Fruit fly (Drosophila melanogaster) whole organism, adult: ENCODE measurements around the gene CG13138.

Source experiments
- CG11617 ChIP-seq: fragments of 200-800 bp; sonication (Bioruptor generic); optimal IDR thresholded peaks from 2 replicates; lab custom pipeline; 2017; ENCODE audit warnings: mild to moderate bottlenecking, missing biosample characterization, missing genetic modification reagents, missing genetic modification characterization
- CG12768 ChIP-seq: fragments of 200-800 bp; sonication (Bioruptor generic); optimal IDR thresholded peaks from 2 replicates; lab custom pipeline; 2017; ENCODE audit warnings: missing biosample characterization, missing genetic modification characterization, mild to moderate bottlenecking, moderate library complexity, missing genetic modification reagents
- CG14711 ChIP-seq: fragments of 200-800 bp; sonication (Bioruptor generic); optimal IDR thresholded peaks from 2 replicates; lab custom pipeline; 2018; ENCODE audit warnings: missing biosample characterization, mild to moderate bottlenecking, missing genetic modification characterization, moderate library complexity
- CG1620 ChIP-seq: fragments of 200-800 bp; sonication (Bioruptor generic); optimal IDR thresholded peaks from 2 replicates; lab custom pipeline; 2016; ENCODE audit warnings: missing biosample characterization, missing genetic modification characterization
- CG33017 ChIP-seq: fragments of 200-800 bp; sonication (Bioruptor generic); optimal IDR thresholded peaks from 2 replicates; lab custom pipeline; 2018; ENCODE audit warnings: missing biosample characterization, mild to moderate bottlenecking, missing genetic modification characterization, moderate library complexity
- CG5204 ChIP-seq: fragments of 200-800 bp; sonication (Bioruptor generic); optimal IDR thresholded peaks from 2 replicates; lab custom pipeline; 2016; ENCODE audit warnings: missing biosample characterization, missing genetic modification characterization
- CG7045 ChIP-seq: fragments of 200-800 bp; sonication (Bioruptor generic); optimal IDR thresholded peaks from 2 replicates; lab custom pipeline; 2017; ENCODE audit warnings: missing biosample characterization, mild to moderate bottlenecking, missing genetic modification characterization
- CG7101 ChIP-seq: fragments of 200-800 bp; sonication (Bioruptor generic); optimal IDR thresholded peaks from 2 replicates; lab custom pipeline; 2018; ENCODE audit warnings: missing biosample characterization, mild to moderate bottlenecking, missing genetic modification characterization, moderate library complexity
- Clk ChIP-seq: fragments of 200-800 bp; sonication (Bioruptor generic); optimal IDR thresholded peaks from 2 replicates; lab custom pipeline; 2017; ENCODE audit warnings: missing biosample characterization, missing genetic modification characterization
- Crg-1 ChIP-seq: fragments of 200-800 bp; sonication (Bioruptor generic); optimal IDR thresholded peaks from 2 replicates; lab custom pipeline; 2016; ENCODE audit warnings: missing biosample characterization, missing genetic modification characterization
- Hr96 ChIP-seq: fragments of 200-800 bp; sonication (Bioruptor generic); optimal IDR thresholded peaks from 2 replicates; lab custom pipeline; 2016; ENCODE audit warnings: missing biosample characterization, missing genetic modification characterization
- Mnt ChIP-seq: fragments of 200-800 bp; sonication (Bioruptor generic); optimal IDR thresholded peaks from 2 replicates; lab custom pipeline; 2016; ENCODE audit warnings: missing biosample characterization, mild to moderate bottlenecking, missing genetic modification characterization
- bab1 ChIP-seq: fragments of 200-800 bp; sonication (Bioruptor generic); optimal IDR thresholded peaks from 3 replicates; lab custom pipeline; 2019; ENCODE audit warnings: missing biosample characterization, mild to moderate bottlenecking, missing genetic modification characterization, moderate library complexity
- cic ChIP-seq: fragments of 200-800 bp; sonication (Bioruptor generic); optimal IDR thresholded peaks from 2 replicates; lab custom pipeline; 2017; ENCODE audit warnings: missing biosample characterization, mild to moderate bottlenecking, missing genetic modification characterization, moderate library complexity
- cnc ChIP-seq, 2 experiments: fragments of >200 bp; optimal IDR thresholded peaks; 2 replicates each; lab custom pipeline; 2017
- kay ChIP-seq: fragments of 200-800 bp; sonication (Bioruptor generic); peaks from one replicate; lab custom pipeline; 2016; ENCODE audit warnings: missing biosample characterization, missing genetic modification characterization, borderline replicate concordance
- ovo ChIP-seq: fragments of 200-800 bp; sonication (Bioruptor generic); optimal IDR thresholded peaks from 2 replicates; lab custom pipeline; 2016; ENCODE audit warnings: missing biosample characterization, missing genetic modification characterization
- pad ChIP-seq: fragments of 200-800 bp; sonication (Bioruptor generic); optimal IDR thresholded peaks from 3 replicates; lab custom pipeline; 2017; ENCODE audit warnings: missing biosample characterization, missing genetic modification characterization, mild to moderate bottlenecking, moderate library complexity, missing genetic modification reagents
- tj ChIP-seq: fragments of 200-800 bp; sonication (Bioruptor generic); optimal IDR thresholded peaks from 3 replicates; lab custom pipeline; 2017; ENCODE audit warnings: missing biosample characterization, mild to moderate bottlenecking, missing genetic modification characterization, moderate library complexity
- toe ChIP-seq: fragments of 200-800 bp; sonication (Bioruptor generic); optimal IDR thresholded peaks from 2 replicates; lab custom pipeline; 2016; ENCODE audit warnings: missing biosample characterization, missing genetic modification characterization

CG13138 gene

DNA sequence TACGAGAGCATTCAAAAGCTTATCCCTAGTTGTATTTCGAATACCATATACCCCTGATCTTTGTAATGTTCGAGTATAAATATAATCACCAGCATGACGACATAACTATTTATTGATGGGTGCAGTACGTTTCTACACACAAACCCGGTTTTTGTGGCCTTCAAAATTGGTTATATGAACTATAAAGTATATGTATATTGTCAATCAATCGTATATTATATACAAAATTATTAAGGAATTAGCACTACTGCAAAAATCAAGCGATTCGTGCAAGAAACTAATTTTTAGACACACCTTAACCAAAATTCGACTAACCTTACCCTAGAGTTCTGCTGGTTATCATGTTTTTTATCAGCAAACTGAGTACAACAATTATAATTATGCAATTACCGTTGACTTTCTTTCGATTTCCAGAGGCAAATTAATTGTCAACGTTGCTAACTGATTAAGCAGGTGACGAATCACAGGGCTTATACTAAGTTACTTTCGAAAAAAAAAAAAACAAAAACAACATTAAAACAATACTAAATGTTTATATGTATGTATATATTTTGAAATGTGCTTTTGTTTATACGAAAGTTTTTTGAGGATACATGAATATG lies 18.5 kb upstream of the CG13138 start:
- TF ChIP-seq Mnt (GFP tag; lab: Kevin White, UChicago) (no peak), CG33017 (tag; lab: Kevin White, UChicago) (no peak), CG5204 (GFP tag; lab: Kevin White, UChicago) (no peak), cic (peak; percentile 64), cnc (optimal IDR thresholded peaks at IDR 0.05; lab: Kevin White, UChicago) (no peak), CG11617 (no peak), ovo (GFP tag; lab: Kevin White, UChicago) (no peak), CG1620 (no peak), Crg-1 (GFP tag; lab: Kevin White, UChicago) (no peak), Hr96 (GFP tag; lab: Kevin White, UChicago) (no peak), CG7101 (no peak), kay (GFP tag; lab: Kevin White, UChicago) (peak; percentile 93)

dm6 chr2L:10315888-10316287 lies 14.1 kb upstream of the CG13138 start:
- TF ChIP-seq kay (GFP tag; lab: Kevin White, UChicago), result peak; percentile 88
- no peak for TF ChIP-seq CG12768 (GFP tag; lab: Kevin White, UChicago)

DNA sequence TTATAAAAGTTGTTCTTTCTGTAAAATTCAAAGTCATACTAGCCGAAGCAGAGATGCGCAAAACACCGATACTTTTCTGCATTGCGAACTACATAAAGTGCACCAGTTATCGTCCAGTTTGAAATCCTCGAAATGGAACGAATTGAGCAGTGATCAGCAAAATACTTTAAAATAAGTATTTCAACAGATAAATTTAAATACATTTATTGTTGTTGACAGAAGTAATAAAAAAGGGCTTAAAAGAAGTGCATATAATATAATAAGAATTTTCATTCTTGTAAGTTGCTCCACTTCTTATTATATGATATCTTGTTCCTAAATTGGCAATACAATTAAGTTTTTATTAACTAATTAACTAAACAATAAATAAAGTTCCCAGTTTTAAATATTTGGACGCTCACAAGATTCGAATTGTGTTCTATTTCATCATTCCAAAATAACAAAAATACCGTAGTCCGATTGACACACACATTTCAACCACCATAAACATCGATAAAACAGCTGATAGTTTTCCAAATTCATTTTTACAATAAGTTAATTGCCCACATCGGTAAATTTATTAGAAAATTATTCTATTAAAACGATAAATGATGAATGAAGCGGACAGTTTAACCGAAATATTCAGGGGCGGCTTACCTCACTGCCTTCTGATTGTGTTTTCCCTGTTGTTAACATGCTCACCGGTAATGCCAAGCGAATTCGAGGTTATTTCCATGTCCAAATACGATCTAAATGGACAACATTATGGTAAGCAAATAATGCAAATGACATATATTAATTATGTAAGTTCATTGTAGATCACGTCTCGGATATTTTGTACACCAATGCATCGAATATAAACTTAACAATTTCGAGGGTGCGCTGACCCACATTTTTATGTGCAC lies 12.8 kb upstream of the CG13138 start, which contains the start of the genes Usp14 and CG4972:
Usp14 (minus strand) TSS at position 70 of the 884 bp plus-strand sequence.
CG4972 (plus strand) TSS at position 466 of the 884 bp plus-strand sequence.
- TF ChIP-seq cic (no peak), tj (GFP tag; lab: Kevin White, UChicago) (peak; percentile 5), kay (GFP tag; lab: Kevin White, UChicago) (peak; percentile 74), CG11617 (peak; percentile 19), CG1620 (peak; percentile 37)

DNA sequence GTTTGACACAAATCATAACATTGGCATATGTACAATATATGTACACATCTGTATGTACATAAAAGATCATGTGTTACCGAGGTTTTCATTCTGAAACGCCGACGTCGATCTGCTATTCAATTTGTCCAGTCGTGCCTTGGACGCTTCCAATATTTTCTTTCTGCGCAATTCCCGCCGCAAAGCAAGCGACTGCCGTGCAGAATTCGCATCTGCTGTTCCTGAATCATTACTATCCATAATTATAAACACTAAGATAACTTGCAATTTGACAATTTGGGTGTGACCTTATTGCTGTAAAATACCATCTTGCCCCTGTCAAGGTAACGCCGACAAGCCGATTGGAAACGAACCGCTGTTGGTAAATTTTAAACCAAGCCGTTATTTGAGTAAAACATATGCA lies 10.0 kb upstream of the CG13138 start:
- TF ChIP-seq bab1 (GFP tag; lab: Kevin White, UChicago) (peak; percentile 32), Mnt (GFP tag; lab: Kevin White, UChicago) (peak; percentile 39), pad (GFP tag; lab: Kevin White, UChicago) (no peak)

DNA sequence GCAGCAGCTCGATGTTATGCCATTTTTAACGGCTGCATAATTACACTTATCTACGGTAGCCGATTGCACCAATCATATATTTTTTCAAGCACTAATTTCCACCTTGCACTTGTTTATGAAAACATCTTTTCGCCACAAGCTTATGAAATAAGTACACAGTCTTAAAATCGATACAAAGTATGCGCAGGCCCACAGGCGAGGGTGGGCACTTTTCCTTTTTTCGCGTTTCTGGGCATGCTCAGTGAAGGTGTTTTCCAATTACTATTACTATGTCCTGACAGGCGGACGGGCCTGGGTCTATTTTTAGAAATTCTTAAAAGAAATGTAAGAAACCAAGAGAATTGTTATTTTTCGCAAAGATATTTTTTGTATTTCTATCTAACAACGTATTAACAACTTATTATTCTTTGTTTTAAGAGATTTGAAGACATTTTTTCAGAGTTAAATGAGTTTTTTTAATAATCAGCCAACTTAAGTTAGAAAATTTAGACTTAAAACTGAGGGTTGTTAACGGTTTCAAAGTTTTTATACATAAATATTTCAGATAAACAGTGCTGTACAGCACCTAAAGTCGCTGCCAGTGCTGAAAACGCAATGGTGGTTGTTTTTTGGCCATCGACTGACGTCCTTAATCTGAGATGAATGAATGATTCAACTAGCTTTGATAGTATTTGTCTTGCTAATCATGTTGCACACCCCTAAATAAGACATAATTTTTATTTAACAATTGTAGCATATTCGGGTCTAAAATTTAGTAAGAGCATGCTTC lies 9.0 kb upstream of the CG13138 start, which contains the start of gene Cdk5alpha:
Cdk5alpha (minus strand) TSS at position 343 of the 769 bp plus-strand sequence.
- no peak for TF ChIP-seq tj (GFP tag; lab: Kevin White, UChicago)
- peak; percentile 3 for TF ChIP-seq cic

DNA sequence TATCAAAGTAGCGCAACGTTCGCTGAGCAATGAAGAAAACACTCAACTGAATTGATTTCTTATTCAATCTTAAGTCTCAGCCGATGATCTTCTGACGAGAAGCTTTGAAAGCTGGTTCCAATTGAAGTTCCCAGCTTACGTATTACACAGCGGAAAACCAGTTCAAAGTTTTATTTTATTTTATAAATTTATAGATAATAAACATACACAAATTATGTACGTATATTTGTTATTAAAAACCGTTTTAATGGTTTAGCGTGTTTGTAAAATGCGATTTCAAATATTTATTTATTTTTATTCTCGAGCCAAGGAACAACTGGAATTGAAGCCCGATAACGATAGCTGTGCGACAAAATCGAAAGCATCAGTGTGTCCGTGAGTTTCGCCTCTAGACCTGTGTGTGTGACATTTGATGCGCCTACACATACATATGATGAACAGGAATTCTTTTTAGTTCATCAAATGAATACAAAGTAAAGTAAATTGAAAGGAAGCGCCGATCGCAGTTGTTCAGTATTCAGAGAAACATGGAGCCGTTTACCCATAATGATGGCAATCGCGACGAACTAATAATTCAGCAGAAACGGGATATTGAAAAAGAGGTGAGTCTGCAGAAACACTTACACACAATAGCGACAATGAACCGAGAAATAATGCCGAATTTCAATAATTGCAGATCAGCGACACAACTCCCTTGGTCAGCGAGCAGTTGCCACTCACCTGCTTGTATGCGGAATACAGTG lies 4.9 kb upstream of the CG13138 start, which contains the start of the genes CG5390 and CG4968:
CG5390 (minus strand) TSS at position 77 of the 743 bp plus-strand sequence.
CG4968 (plus strand) TSS at position 405 of the 743 bp plus-strand sequence.
- peak; percentile 91 for TF ChIP-seq bab1 (GFP tag; lab: Kevin White, UChicago)
- TF ChIP-seq CG14711 (tag; lab: Kevin White, UChicago), result peak; percentile 77
- peak; percentile 58 for TF ChIP-seq Mnt (GFP tag; lab: Kevin White, UChicago)
- TF ChIP-seq ovo (GFP tag; lab: Kevin White, UChicago), result peak; percentile 51
- peak; percentile 58 for TF ChIP-seq pad (GFP tag; lab: Kevin White, UChicago)
- TF ChIP-seq CG7045 (GFP tag; lab: Kevin White, UChicago), result peak; percentile 64
- peak; percentile 23 for TF ChIP-seq Clk (GFP tag; lab: Kevin White, UChicago)
- TF ChIP-seq Crg-1 (GFP tag; lab: Kevin White, UChicago), result peak; percentile 36
- peak; percentile 72 for TF ChIP-seq tj (GFP tag; lab: Kevin White, UChicago)
- no peak for TF ChIP-seq cnc (optimal IDR thresholded peaks at IDR 0.05; lab: Kevin White, UChicago)
- TF ChIP-seq CG11617, result peak; percentile 59
- no peak for TF ChIP-seq CG5204 (GFP tag; lab: Kevin White, UChicago)
- peak; percentile 57 for TF ChIP-seq CG1620
- peak; percentile 96 for TF ChIP-seq kay (GFP tag; lab: Kevin White, UChicago)
- TF ChIP-seq CG33017 (tag; lab: Kevin White, UChicago), result peak; percentile 61
- peak; percentile 69 for TF ChIP-seq CG12768 (GFP tag; lab: Kevin White, UChicago)
- TF ChIP-seq CG7101, result peak; percentile 81
- no peak for TF ChIP-seq toe (GFP tag; lab: Kevin White, UChicago)
- TF ChIP-seq Hr96 (GFP tag; lab: Kevin White, UChicago), result no peak
- TF ChIP-seq cic, result peak; percentile 22
